Worm (Caenorhabditis elegans) whole organism, mixed stage, embryonic: ENCODE measurements around the gene svh-11.

ENCODE experiments used
- blmp-1 ChIP-seq: fragments of 150-350 bp; optimal IDR thresholded peaks from 2 replicates; lab custom pipeline; 2014; ENCODE audit warnings: missing biosample characterization, missing genetic modification characterization
- flh-1 ChIP-seq: fragments of 200-800 bp; sonication (Bioruptor generic); optimal IDR thresholded peaks from 2 replicates; lab custom pipeline; 2018; ENCODE audit warnings: mild to moderate bottlenecking, missing genetic modification characterization, moderate library complexity, missing compliant biosample characterization
- hlh-1 ChIP-seq: fragments of 150-350 bp; optimal IDR thresholded peaks from 2 replicates; lab custom pipeline; 2014; ENCODE audit warnings: missing biosample characterization, missing genetic modification reagents, missing genetic modification characterization
- mep-1 ChIP-seq: fragments of 150-350 bp; optimal IDR thresholded peaks from 2 replicates; lab custom pipeline; 2017; ENCODE audit warnings: missing biosample characterization, missing genetic modification reagents, missing genetic modification characterization, inconsistent platforms
- nhr-12 ChIP-seq: fragments of 150-350 bp; optimal IDR thresholded peaks from 2 replicates; lab custom pipeline; 2014; ENCODE audit warnings: missing biosample characterization, missing genetic modification characterization
- nhr-28 ChIP-seq: fragments of 150-350 bp; optimal IDR thresholded peaks from 2 replicates; lab custom pipeline; 2014; ENCODE audit warnings: missing biosample characterization, missing genetic modification characterization
- pha-4 ChIP-seq: fragments of 150-350 bp; optimal IDR thresholded peaks from 2 replicates; lab custom pipeline; 2018; ENCODE audit warnings: missing biosample characterization, missing genetic modification reagents, missing genetic modification characterization
- unc-39 ChIP-seq: fragments of 150-350 bp; optimal IDR thresholded peaks from 2 replicates; lab custom pipeline; 2014; ENCODE audit warnings: missing biosample characterization, missing genetic modification characterization
- unc-62 ChIP-seq: fragments of 150-350 bp; optimal IDR thresholded peaks from 2 replicates; lab custom pipeline; 2014; ENCODE audit warnings: missing biosample characterization, missing genetic modification reagents, missing genetic modification characterization
- ztf-11 ChIP-seq: fragments of 150-350 bp; optimal IDR thresholded peaks from 2 replicates; lab custom pipeline; 2014; ENCODE audit warnings: missing biosample characterization, missing genetic modification characterization

DNA sequence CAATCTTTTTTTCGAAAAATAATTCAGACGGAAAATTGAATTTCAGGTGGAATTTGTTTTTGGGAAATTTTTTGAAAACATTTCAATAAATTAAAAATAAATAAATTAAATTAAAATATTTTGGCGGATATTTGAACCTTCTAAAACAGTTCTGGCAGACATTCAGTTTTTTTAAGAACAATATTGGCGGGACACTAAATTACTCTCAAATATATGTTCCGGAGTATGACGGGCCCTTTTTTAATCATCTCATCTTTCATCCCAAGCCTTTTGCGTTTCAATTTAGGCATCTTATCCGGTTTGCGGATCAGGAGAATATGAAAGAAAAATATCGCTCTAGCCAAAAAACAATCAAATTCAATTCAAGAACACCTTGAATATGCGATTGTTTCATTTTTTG is at the start of gene svh-11:
- TF ChIP-seq blmp-1 (tag; lab: Kevin White, UChicago) (no peak), hlh-1 (tag; lab: Kevin White, UChicago) (no peak), unc-62 (GFP tag; lab: Kevin White, UChicago) (no peak), flh-1 (no peak), nhr-12 (tag; lab: Kevin White, UChicago) (no peak), ztf-11 (tag; lab: Kevin White, UChicago) (no peak), nhr-28 (tag; lab: Kevin White, UChicago) (no peak), unc-39 (tag; lab: Kevin White, UChicago) (no peak), pha-4 (tag; lab: Kevin White, UChicago) (no peak), mep-1 (tag; lab: Kevin White, UChicago) (no peak)
